Fruit fly (Drosophila melanogaster) S2 (cell line): Measurements from ENCODE around the gene CG31917.

Experiments used
- CG8478 ChIP-seq: fragments of >200 bp; optimal IDR thresholded peaks from 2 replicates; lab custom pipeline; 2018
- CTCF ChIP-seq, 2 experiments: fragments of >200 bp; optimal IDR thresholded peaks; 2 replicates each; lab custom pipeline; 2018

DNA sequence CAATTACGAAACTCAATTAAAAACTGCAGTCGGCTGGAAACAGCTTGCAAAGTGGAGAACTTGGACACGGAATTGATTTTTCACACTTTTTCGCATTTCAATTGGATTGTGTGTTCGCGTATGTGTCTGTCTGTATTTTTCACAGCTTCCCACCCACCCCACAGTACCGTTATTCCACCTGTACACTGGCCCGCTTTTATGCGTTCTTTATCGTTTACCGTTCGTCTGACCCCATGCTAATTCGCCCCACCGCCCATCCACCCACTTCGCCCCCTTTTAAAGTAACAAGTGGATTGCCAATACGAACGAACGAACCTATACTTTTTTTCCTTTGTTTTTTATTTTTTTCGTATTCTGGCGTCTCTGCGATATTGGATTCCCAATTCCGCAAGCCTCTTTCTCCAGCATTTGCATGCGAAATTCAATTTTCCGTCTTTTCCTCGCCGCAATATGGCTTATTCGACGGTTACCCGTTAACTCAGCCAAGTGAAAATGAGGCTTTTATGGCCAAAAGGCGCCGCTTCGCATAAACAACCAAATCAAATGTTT lies 28.5 kb downstream of the CG31917 start:
- no peak for TF ChIP-seq CTCF (optimal IDR thresholded peaks at IDR 0.05; lab: Kevin White, UChicago)
- no peak for TF ChIP-seq CG8478 (lab: Kevin White, UChicago)
